Fruit fly (Drosophila melanogaster) whole organism, embryonic: ENCODE data around the gene Jarid2.
A peak's percentile ranks its signal among the peaks of the same experiment; 100 is the strongest.

Experiments
- Aef1 ChIP-seq: fragments of 200-800 bp; sonication (Bioruptor generic); IDR thresholded peaks from 3 replicates; pipeline ENCODE4 v1.3.6; 2022; ENCODE audit warnings: missing biosample characterization, missing genetic modification characterization
- Atf6 ChIP-seq: fragments of 200-800 bp; sonication (Bioruptor generic); IDR thresholded peaks from 2 replicates; pipeline ENCODE4 v1.3.6; 2022; ENCODE audit warnings: missing biosample characterization, missing genetic modification characterization
- Awh ChIP-seq: fragments of 200-800 bp; sonication (Bioruptor generic); IDR thresholded peaks from 2 replicates; pipeline ENCODE4, ENCODE4 v1.3.6; 2022; ENCODE audit warnings: missing biosample characterization, missing genetic modification characterization
- Bgb ChIP-seq: fragments of 200-800 bp; sonication (Bioruptor generic); IDR thresholded peaks from 2 replicates; pipeline ENCODE4 v1.3.6; 2022; ENCODE audit warnings: missing biosample characterization, missing genetic modification characterization; ENCODE audit not compliant: partially characterized antibody
- CG10366 ChIP-seq: fragments of 200-800 bp; sonication (Bioruptor generic); IDR thresholded peaks from 2 replicates; pipeline ENCODE4 v1.3.6; 2022; ENCODE audit warnings: missing biosample characterization, missing genetic modification characterization
- CG11085 ChIP-seq: fragments of 200-800 bp; sonication (Bioruptor generic); IDR thresholded peaks from 2 replicates; pipeline ENCODE4 v1.3.6; 2022; ENCODE audit warnings: missing biosample characterization, missing genetic modification characterization
- CG11093 ChIP-seq: fragments of 200-800 bp; sonication (Bioruptor generic); IDR thresholded peaks from 3 replicates; pipeline ENCODE4 v1.3.6; 2022; ENCODE audit warnings: missing biosample characterization, missing genetic modification characterization
- CG11398 ChIP-seq: fragments of 200-800 bp; sonication (Bioruptor generic); optimal IDR thresholded peaks from 2 replicates; lab custom pipeline; 2016; ENCODE audit warnings: missing biosample characterization, missing genetic modification characterization
- CG11456 ChIP-seq: fragments of 200-800 bp; sonication (Bioruptor generic); IDR thresholded peaks from 3 replicates; pipeline ENCODE4 v1.3.6; 2022; ENCODE audit warnings: missing biosample characterization, missing genetic modification characterization
- CG12104 ChIP-seq: fragments of 200-800 bp; sonication (Bioruptor generic); optimal IDR thresholded peaks from 3 replicates; lab custom pipeline; 2016; ENCODE audit warnings: missing biosample characterization, missing genetic modification characterization
- CG12391 ChIP-seq: fragments of 200-800 bp; sonication (Bioruptor generic); optimal IDR thresholded peaks from 3 replicates; lab custom pipeline; 2018; ENCODE audit warnings: missing biosample characterization, mild to moderate bottlenecking, missing genetic modification characterization, moderate library complexity
- CG13287 ChIP-seq: fragments of 200-800 bp; sonication (Bioruptor generic); IDR thresholded peaks from 2 replicates; pipeline ENCODE4 v1.3.6; 2022; ENCODE audit warnings: missing biosample characterization, missing genetic modification characterization; ENCODE audit not compliant: partially characterized antibody
- CG13296 ChIP-seq: fragments of 200-800 bp; sonication (Bioruptor generic); optimal IDR thresholded peaks from 3 replicates; lab custom pipeline; 2018; ENCODE audit warnings: missing biosample characterization, mild to moderate bottlenecking, missing genetic modification characterization
- CG13894 ChIP-seq: fragments of 200-800 bp; sonication (Bioruptor generic); optimal IDR thresholded peaks from 3 replicates; lab custom pipeline; 2018; ENCODE audit warnings: missing biosample characterization, mild to moderate bottlenecking, missing genetic modification characterization, moderate library complexity
- CG1602 ChIP-seq: fragments of 200-800 bp; sonication (Bioruptor generic); optimal IDR thresholded peaks from 3 replicates; lab custom pipeline; 2016; ENCODE audit warnings: missing biosample characterization, missing genetic modification characterization
- CG1832 ChIP-seq: fragments of 200-800 bp; sonication (Bioruptor generic); optimal IDR thresholded peaks from 2 replicates; lab custom pipeline; 2017; ENCODE audit warnings: missing biosample characterization, mild to moderate bottlenecking, missing genetic modification characterization, inconsistent platforms
- CG2889 ChIP-seq: fragments of 200-800 bp; sonication (Bioruptor generic); IDR thresholded peaks from 3 replicates; pipeline ENCODE4 v1.3.6; 2022; ENCODE audit warnings: missing biosample characterization, missing genetic modification characterization
- CG4282 ChIP-seq: fragments of 200-800 bp; sonication (Bioruptor generic); optimal IDR thresholded peaks from 2 replicates; lab custom pipeline; 2016; ENCODE audit warnings: missing biosample characterization, missing genetic modification characterization
- CG43689 ChIP-seq: fragments of 200-800 bp; sonication (Bioruptor generic); IDR thresholded peaks from 2 replicates; pipeline ENCODE4 v1.3.6; 2022; ENCODE audit warnings: missing biosample characterization, missing genetic modification characterization
- CG6272 ChIP-seq: fragments of 200-800 bp; sonication (Bioruptor generic); IDR thresholded peaks from 2 replicates; pipeline ENCODE4 v1.3.6; 2022; ENCODE audit warnings: missing biosample characterization, missing genetic modification characterization
- CG8359 ChIP-seq: fragments of 200-800 bp; sonication (Bioruptor generic); optimal IDR thresholded peaks from 2 replicates; lab custom pipeline; 2017; ENCODE audit warnings: missing biosample characterization, mild to moderate bottlenecking, missing genetic modification characterization, borderline replicate concordance
- CrebB ChIP-seq: fragments of 200-800 bp; sonication (Bioruptor generic); optimal IDR thresholded peaks from 3 replicates; lab custom pipeline; 2018; ENCODE audit warnings: missing biosample characterization, mild to moderate bottlenecking, missing genetic modification characterization
- Dp ChIP-seq: fragments of 200-800 bp; sonication (Bioruptor generic); optimal IDR thresholded peaks from 2 replicates; lab custom pipeline; 2018; ENCODE audit warnings: missing biosample characterization, mild to moderate bottlenecking, missing genetic modification characterization, moderate library complexity
- Hand ChIP-seq: fragments of 200-800 bp; sonication (Bioruptor generic); optimal IDR thresholded peaks from 2 replicates; lab custom pipeline; 2017; ENCODE audit warnings: mild to moderate bottlenecking, missing biosample characterization, missing genetic modification reagents, missing genetic modification characterization
- HmgZ ChIP-seq: fragments of 200-800 bp; sonication (Bioruptor generic); optimal IDR thresholded peaks from 2 replicates; lab custom pipeline; 2018; ENCODE audit warnings: missing biosample characterization, mild to moderate bottlenecking, missing genetic modification characterization
- NC2α ChIP-seq: fragments of 200-800 bp; sonication (Bioruptor generic); optimal IDR thresholded peaks from 2 replicates; lab custom pipeline; 2016; ENCODE audit warnings: missing biosample characterization, missing genetic modification characterization
- Nf-YC ChIP-seq: fragments of 200-800 bp; optimal IDR thresholded peaks from 3 replicates; lab custom pipeline; 2019; ENCODE audit warnings: missing biosample characterization, mild to moderate bottlenecking, missing genetic modification characterization, moderate library complexity
- Tbp ChIP-seq: fragments of >200 bp; optimal IDR thresholded peaks from 2 replicates; lab custom pipeline; 2018; ENCODE audit warnings: missing biosample characterization, missing genetic modification characterization
- Vsx1 ChIP-seq: fragments of 200-800 bp; sonication (Bioruptor generic); optimal IDR thresholded peaks from 2 replicates; lab custom pipeline; 2017; ENCODE audit warnings: missing biosample characterization, mild to moderate bottlenecking, missing genetic modification characterization, missing genetic modification reagents
- Xbp1 ChIP-seq: fragments of 200-800 bp; sonication (Bioruptor generic); optimal IDR thresholded peaks from 3 replicates; lab custom pipeline; 2016; ENCODE audit warnings: missing biosample characterization, mild to moderate bottlenecking, missing genetic modification characterization
- ase ChIP-seq: fragments of 200-800 bp; sonication (Bioruptor generic); IDR thresholded peaks from 3 replicates; pipeline ENCODE4 v1.3.6; 2022; ENCODE audit warnings: missing biosample characterization, missing genetic modification characterization
- chinmo ChIP-seq: fragments of 200-800 bp; sonication (Bioruptor generic); IDR thresholded peaks from 4 replicates; pipeline ENCODE4 v1.3.6; 2022; ENCODE audit warnings: missing biosample characterization, missing genetic modification characterization; ENCODE audit not compliant: partially characterized antibody
- en ChIP-seq: fragments of 200-800 bp; sonication (Bioruptor generic); optimal IDR thresholded peaks from 2 replicates; lab custom pipeline; 2016; ENCODE audit warnings: missing biosample characterization, missing genetic modification characterization
- fd3F ChIP-seq: fragments of 200-800 bp; sonication (Bioruptor generic); optimal IDR thresholded peaks from 2 replicates; lab custom pipeline; 2018; ENCODE audit warnings: missing biosample characterization, mild to moderate bottlenecking, missing genetic modification characterization, moderate library complexity
- gt ChIP-seq: fragments of 200-800 bp; sonication (Bioruptor generic); IDR thresholded peaks from 2 replicates; pipeline ENCODE4 v1.3.6; 2022; ENCODE audit warnings: missing biosample characterization, missing genetic modification characterization
- ham ChIP-seq: fragments of 200-800 bp; sonication (Bioruptor generic); IDR thresholded peaks from 2 replicates; pipeline ENCODE4 v1.3.6; 2022; ENCODE audit warnings: missing biosample characterization, missing genetic modification characterization
- klu ChIP-seq: fragments of 200-800 bp; sonication (Bioruptor generic); IDR thresholded peaks from 2 replicates; pipeline ENCODE4 v1.3.6; 2022; ENCODE audit warnings: missing biosample characterization, missing genetic modification characterization
- maf-S ChIP-seq: fragments of 200-800 bp; sonication (Bioruptor generic); optimal IDR thresholded peaks from 2 replicates; lab custom pipeline; 2016; ENCODE audit warnings: missing biosample characterization, missing genetic modification characterization
- nmo ChIP-seq: fragments of 200-800 bp; sonication (Bioruptor generic); optimal IDR thresholded peaks from 2 replicates; lab custom pipeline; 2018; ENCODE audit warnings: missing biosample characterization, mild to moderate bottlenecking, missing genetic modification characterization, moderate library complexity
- oc ChIP-seq: fragments of 200-800 bp; sonication (Bioruptor generic); optimal IDR thresholded peaks from 2 replicates; lab custom pipeline; 2018; ENCODE audit warnings: missing biosample characterization, mild to moderate bottlenecking, missing genetic modification characterization, moderate library complexity
- pros ChIP-seq: fragments of 200-800 bp; sonication (Bioruptor generic); optimal IDR thresholded peaks from 3 replicates; lab custom pipeline; 2019; ENCODE audit warnings: missing biosample characterization, mild to moderate bottlenecking, missing genetic modification characterization, moderate library complexity
- schlank ChIP-seq: fragments of 200-800 bp; sonication (Bioruptor generic); optimal IDR thresholded peaks from 2 replicates; lab custom pipeline; 2018; ENCODE audit warnings: missing biosample characterization, mild to moderate bottlenecking, missing genetic modification characterization
- slp2 ChIP-seq: fragments of 200-800 bp; sonication (Bioruptor generic); optimal IDR thresholded peaks from 2 replicates; lab custom pipeline; 2016; ENCODE audit warnings: missing biosample characterization, missing genetic modification characterization
- so ChIP-seq: fragments of 200-800 bp; sonication (Bioruptor generic); IDR thresholded peaks from 3 replicates; pipeline ENCODE4 v1.3.6; 2022; ENCODE audit warnings: missing biosample characterization, missing genetic modification characterization
- sqz ChIP-seq: fragments of 200-800 bp; sonication (Bioruptor generic); optimal IDR thresholded peaks from 3 replicates; lab custom pipeline; 2018; ENCODE audit warnings: missing biosample characterization, mild to moderate bottlenecking, missing genetic modification characterization
- stc ChIP-seq: fragments of 200-800 bp; sonication (Bioruptor generic); IDR thresholded peaks from 2 replicates; pipeline ENCODE4 v1.3.6; 2022; ENCODE audit warnings: missing biosample characterization, missing genetic modification characterization
- sug ChIP-seq: fragments of 200-800 bp; optimal IDR thresholded peaks from 2 replicates; lab custom pipeline; 2019; ENCODE audit warnings: missing biosample characterization, mild to moderate bottlenecking, missing genetic modification characterization, moderate library complexity
- toy ChIP-seq: fragments of 200-800 bp; sonication (Bioruptor generic); IDR thresholded peaks from 2 replicates; pipeline ENCODE4 v1.3.6; 2022; ENCODE audit warnings: missing biosample characterization, missing genetic modification characterization
- ttk ChIP-seq: fragments of 200-800 bp; sonication (Bioruptor generic); IDR thresholded peaks from 2 replicates; pipeline ENCODE4 v2.1.2; 2022; ENCODE audit warnings: missing biosample characterization, missing genetic modification characterization
- unpg ChIP-seq: fragments of 200-800 bp; sonication (Bioruptor generic); optimal IDR thresholded peaks from 3 replicates; lab custom pipeline; 2018; ENCODE audit warnings: missing biosample characterization, mild to moderate bottlenecking, missing genetic modification characterization, moderate library complexity

The Jarid2 gene

dm6 chr3L:9462247-9462769 is 14.5 kb upstream of the Jarid2 start (continued):
- TF ChIP-seq CrebB (tag; lab: Kevin White, UChicago) (peak; percentile 80), sug (tag; lab: Kevin White, UChicago) (peak; percentile 74), Vsx1 (GFP tag; lab: Kevin White, UChicago) (peak; percentile 91), oc (tag; lab: Kevin White, UChicago) (peak; percentile 79), fd3F (GFP tag; lab: Kevin White, UChicago) (peak; percentile 76), maf-S (GFP tag; lab: Kevin White, UChicago) (peak; percentile 84), gt (GFP tag; lab: Robert Waterston, UW) (peak; percentile 58; the same call in 1 of the 2 replicates), ttk (GFP tag; lab: Robert Waterston, UW) (peak; percentile 29; the same call in 1 of the 2 replicates), Aef1 (GFP tag; lab: Robert Waterston, UW) (no peak; the same call in 1 of the 3 replicates), Hand (GFP tag; lab: Kevin White, UChicago) (peak; percentile 85), Bgb (GFP tag; lab: Robert Waterston, UW) (peak; percentile 36; the same call in 1 of the 2 replicates), CG13894 (tag; lab: Kevin White, UChicago) (peak; percentile 84), Awh (GFP tag; lab: Robert Waterston, UW) (peak; percentile 31; the same call in 1 of the 2 replicates), CG2889 (GFP tag; lab: Robert Waterston, UW) (no peak), CG1602 (GFP tag; lab: Kevin White, UChicago) (peak; percentile 75), klu (GFP tag; lab: Robert Waterston, UW) (no peak), CG6272 (GFP tag; lab: Robert Waterston, UW) (no peak), CG4282 (GFP tag; lab: Kevin White, UChicago) (no peak), schlank (tag; lab: Kevin White, UChicago) (peak; percentile 72), slp2 (peak; percentile 77), so (peak; percentile 55; the same call in 1 of the 3 replicates), CG11093 (GFP tag; lab: Robert Waterston, UW) (0 out of 3 replicates have a peak, but pooled peaks have one; percentile 26), pros (GFP tag; lab: Kevin White, UChicago) (peak; percentile 75), chinmo (GFP tag; lab: Robert Waterston, UW) (no peak), CG12391 (tag; lab: Kevin White, UChicago) (peak; percentile 96), nmo (GFP tag; lab: Kevin White, UChicago) (peak; percentile 92), en (GFP tag; lab: Kevin White, UChicago) (peak; percentile 71), CG12104 (peak; percentile 86), toy (GFP tag; lab: Robert Waterston, UW) (no peak), CG10366 (peak; percentile 63), CG13296 (peak; percentile 93), ham (GFP tag; lab: Robert Waterston, UW) (0 out of 2 replicates have a peak, but pooled peaks have one; percentile 34), sqz (GFP tag; lab: Kevin White, UChicago) (peak; percentile 84), CG11085 (peak; percentile 45; the same call in 1 of the 2 replicates), stc (peak; percentile 82), unpg (GFP tag; lab: Kevin White, UChicago) (peak; percentile 95), Nf-YC (peak; percentile 81), CG43689 (GFP tag; lab: Robert Waterston, UW) (no peak), Tbp (no peak), NC2α (GFP tag; lab: Kevin White, UChicago) (peak; percentile 68), HmgZ (tag; lab: Kevin White, UChicago) (peak; percentile 88), ase (GFP tag; lab: Robert Waterston, UW) (no peak), Atf6 (GFP tag; lab: Robert Waterston, UW) (peak; percentile 73; the same call in 1 of the 2 replicates), CG11398 (peak; percentile 71), Xbp1 (GFP tag; lab: Kevin White, UChicago) (peak; percentile 84), CG13287 (peak; percentile 16; the same call in 1 of the 2 replicates), CG8359 (GFP tag; lab: Kevin White, UChicago) (peak; percentile 68), Dp (GFP tag; lab: Kevin White, UChicago) (no peak), CG1832 (GFP tag; lab: Kevin White, UChicago) (no peak), CG11456 (GFP tag; lab: Robert Waterston, UW) (no peak)
